Worm (Caenorhabditis elegans) whole organism, L2 larva: ENCODE measurements around the gene atic-1.
A peak's percentile ranks its signal among the peaks of the same experiment; 100 is the strongest.

Experiments
- C34F6.9 ChIP-seq: fragments of 150-350 bp; optimal IDR thresholded peaks from 2 replicates; lab custom pipeline; 2014; ENCODE audit warnings: missing biosample characterization, missing genetic modification characterization
- F13H6.1 ChIP-seq: sonication (generic microtip); optimal IDR thresholded peaks from 2 replicates; lab custom pipeline; 2016; ENCODE audit warnings: missing genetic modification characterization, missing compliant biosample characterization
- R02D3.7 ChIP-seq: fragments of 150-350 bp; optimal IDR thresholded peaks from 2 replicates; lab custom pipeline; 2014; ENCODE audit warnings: missing biosample characterization, missing genetic modification characterization
- Y55F3AM.14 ChIP-seq: fragments of 200-800 bp; sonication (Bioruptor generic); optimal IDR thresholded peaks from 2 replicates; lab custom pipeline; 2018; ENCODE audit warnings: mild to moderate bottlenecking, missing genetic modification characterization, missing compliant biosample characterization
- alr-1 ChIP-seq: fragments of 150-350 bp; optimal IDR thresholded peaks from 2 replicates; lab custom pipeline; 2014; ENCODE audit warnings: missing biosample characterization, missing genetic modification characterization
- aly-2 ChIP-seq: fragments of 150-350 bp; optimal IDR thresholded peaks from 2 replicates; lab custom pipeline; 2014; ENCODE audit warnings: missing biosample characterization, missing genetic modification characterization
- ama-1 ChIP-seq: fragments of 150-350 bp; optimal IDR thresholded peaks from 2 replicates; lab custom pipeline; 2018; ENCODE audit warnings: inconsistent platforms
- ceh-16 ChIP-seq: fragments of 150-350 bp; optimal IDR thresholded peaks from 2 replicates; lab custom pipeline; 2014; ENCODE audit warnings: missing biosample characterization, missing genetic modification characterization
- ceh-82 ChIP-seq: fragments of 150-350 bp; optimal IDR thresholded peaks from 2 replicates; lab custom pipeline; 2014; ENCODE audit warnings: missing biosample characterization, missing genetic modification characterization
- crh-2 ChIP-seq: sonication (generic microtip); optimal IDR thresholded peaks from 2 replicates; lab custom pipeline; 2017; ENCODE audit warnings: missing biosample characterization, missing genetic modification characterization
- egl-27 ChIP-seq: sonication (generic microtip); optimal IDR thresholded peaks from 3 replicates; lab custom pipeline; 2017; ENCODE audit warnings: missing biosample characterization, missing genetic modification reagents, missing genetic modification characterization
- elt-1 ChIP-seq: fragments of 150-350 bp; optimal IDR thresholded peaks from 2 replicates; lab custom pipeline; 2014; ENCODE audit warnings: missing biosample characterization, missing genetic modification characterization
- elt-3 ChIP-seq: sonication (generic microtip); optimal IDR thresholded peaks from 2 replicates; lab custom pipeline; 2017; ENCODE audit warnings: missing biosample characterization, missing genetic modification characterization
- fos-1 ChIP-seq: fragments of 150-350 bp; optimal IDR thresholded peaks from 2 replicates; lab custom pipeline; 2014; ENCODE audit warnings: missing biosample characterization, missing genetic modification characterization
- lin-11 ChIP-seq: fragments of 150-350 bp; sonication (generic microtip); optimal IDR thresholded peaks from 2 replicates; lab custom pipeline; 2014; ENCODE audit warnings: missing biosample characterization, missing genetic modification characterization, inconsistent platforms, mixed read lengths
- lin-13 ChIP-seq: fragments of 150-350 bp; optimal IDR thresholded peaks from 2 replicates; lab custom pipeline; 2014; ENCODE audit warnings: missing biosample characterization, missing genetic modification reagents, missing genetic modification characterization
- lsy-2 ChIP-seq, 2 experiments: fragments of 150-350 bp in 1 of 2; sonication (generic microtip) in 1 of 2; optimal IDR thresholded peaks; 2 replicates each; lab custom pipeline; 2014 to 2017; ENCODE audit warnings: missing biosample characterization in 2 of 2, missing genetic modification characterization in 2 of 2
- mab-5 ChIP-seq: fragments of 150-350 bp; optimal IDR thresholded peaks from 2 replicates; lab custom pipeline; 2014; ENCODE audit warnings: missing biosample characterization, missing genetic modification characterization
- mbf-1 ChIP-seq: sonication (generic microtip); optimal IDR thresholded peaks from 2 replicates; lab custom pipeline; 2017; ENCODE audit warnings: missing biosample characterization, missing genetic modification characterization
- mdl-1 ChIP-seq, 2 experiments: fragments of 150-350 bp in 1 of 2; sonication (generic microtip) in 1 of 2; optimal IDR thresholded peaks; 2 replicates each; lab custom pipeline; 2017; ENCODE audit warnings: missing biosample characterization in 2 of 2, missing genetic modification characterization in 2 of 2
- nhr-10 ChIP-seq: sonication (generic microtip); optimal IDR thresholded peaks from 2 replicates; lab custom pipeline; 2017; ENCODE audit warnings: missing biosample characterization, missing genetic modification characterization
- nhr-11 ChIP-seq: fragments of 150-350 bp; optimal IDR thresholded peaks from 2 replicates; lab custom pipeline; 2014; ENCODE audit warnings: missing biosample characterization, missing genetic modification characterization
- nhr-129 ChIP-seq: fragments of 150-350 bp; optimal IDR thresholded peaks from 2 replicates; lab custom pipeline; 2014; ENCODE audit warnings: missing biosample characterization, missing genetic modification characterization
- nhr-21 ChIP-seq: fragments of 150-350 bp; optimal IDR thresholded peaks from 2 replicates; lab custom pipeline; 2014; ENCODE audit warnings: missing biosample characterization, missing genetic modification characterization
- nhr-23 ChIP-seq: fragments of 150-350 bp; optimal IDR thresholded peaks from 2 replicates; lab custom pipeline; 2014; ENCODE audit warnings: missing biosample characterization, missing genetic modification reagents, missing genetic modification characterization
- nhr-25 ChIP-seq: fragments of 150-350 bp; sonication (generic microtip); optimal IDR thresholded peaks from 3 replicates; lab custom pipeline; 2014; ENCODE audit warnings: missing biosample characterization, missing genetic modification characterization
- nhr-6 ChIP-seq: fragments of 150-350 bp; optimal IDR thresholded peaks from 2 replicates; lab custom pipeline; 2014; ENCODE audit warnings: missing biosample characterization, missing genetic modification characterization
- nhr-77 ChIP-seq: fragments of 150-350 bp; optimal IDR thresholded peaks from 2 replicates; lab custom pipeline; 2014; ENCODE audit warnings: missing biosample characterization, missing genetic modification characterization
- peb-1 ChIP-seq: fragments of 150-350 bp; optimal IDR thresholded peaks from 2 replicates; lab custom pipeline; 2014; ENCODE audit warnings: missing biosample characterization, missing genetic modification characterization
- sem-4 ChIP-seq: fragments of 150-350 bp; optimal IDR thresholded peaks from 2 replicates; lab custom pipeline; 2014; ENCODE audit warnings: missing biosample characterization, missing genetic modification reagents, missing genetic modification characterization
- sma-3 ChIP-seq: sonication (generic microtip); optimal IDR thresholded peaks from 2 replicates; lab custom pipeline; 2016; ENCODE audit warnings: missing genetic modification reagents, missing genetic modification characterization, missing compliant biosample characterization
- sma-9 ChIP-seq, 2 experiments: fragments of 150-350 bp in 1 of 2; sonication (generic microtip) in 1 of 2; optimal IDR thresholded peaks; 2 replicates each; lab custom pipeline; 2014 to 2016; ENCODE audit warnings: missing genetic modification characterization in 2 of 2, mild to moderate bottlenecking in 1 of 2, missing biosample characterization in 1 of 2, missing compliant biosample characterization in 1 of 2, missing genetic modification reagents in 1 of 2, moderate library complexity in 1 of 2
- unc-55 ChIP-seq: fragments of 150-350 bp; sonication (generic microtip); optimal IDR thresholded peaks from 3 replicates; lab custom pipeline; 2014; ENCODE audit warnings: missing biosample characterization, missing genetic modification reagents, missing genetic modification characterization
- unc-62 ChIP-seq: fragments of 150-350 bp; optimal IDR thresholded peaks from 2 replicates; lab custom pipeline; 2014; ENCODE audit warnings: missing biosample characterization, missing genetic modification reagents, missing genetic modification characterization
- ztf-4 ChIP-seq: fragments of 150-350 bp; optimal IDR thresholded peaks from 2 replicates; lab custom pipeline; 2014; ENCODE audit warnings: missing biosample characterization, missing genetic modification characterization

Gene atic-1

ce11 chrIV:7903359-7903758, 21.5 kb downstream of the atic-1 start, which contains the start of gene C49H3.6:
Gene C49H3.6 (plus strand): TSS chrIV:7903738.
- TF ChIP-seq nhr-23 (tag; lab: Kevin White, UChicago), result no peak
- no peak for TF ChIP-seq nhr-11
- no peak for TF ChIP-seq ama-1 (lab: Kevin White, UChicago)
- TF ChIP-seq unc-55 (GFP tag; lab: Kevin White, UChicago), result peak; percentile 52
- peak; percentile 74 for TF ChIP-seq nhr-129
- no peak for TF ChIP-seq nhr-21 (tag; lab: Kevin White, UChicago)
- TF ChIP-seq aly-2 (tag; lab: Kevin White, UChicago), result no peak
- TF ChIP-seq unc-62 (GFP tag; lab: Kevin White, UChicago), result no peak
- TF ChIP-seq sem-4 (tag; lab: Kevin White, UChicago), result peak; percentile 64
- no peak for TF ChIP-seq nhr-6 (tag; lab: Kevin White, UChicago)
- peak; percentile 6 to 69 for TF ChIP-seq lsy-2 (tag; optimal IDR thresholded peaks at IDR 0.05; lab: Kevin White, UChicago)
- TF ChIP-seq elt-1, result no peak
- no peak for TF ChIP-seq peb-1 (tag; lab: Kevin White, UChicago)
- TF ChIP-seq lin-11 (tag; lab: Kevin White, UChicago), result peak; percentile 1
- no peak for TF ChIP-seq Y55F3AM.14 (GFP tag; lab: Kevin White, UChicago)
- peak; percentile 29 for TF ChIP-seq sma-9 (GFP tag; optimal IDR thresholded peaks at IDR 0.05; lab: Kevin White, UChicago)
- TF ChIP-seq sma-9 (tag; optimal IDR thresholded peaks at IDR 0.05; lab: Kevin White, UChicago), result no peak
- no peak for TF ChIP-seq mbf-1 (tag; lab: Kevin White, UChicago)
- TF ChIP-seq F13H6.1 (tag; lab: Kevin White, UChicago), result peak; percentile 30
- no peak for TF ChIP-seq R02D3.7 (tag; lab: Kevin White, UChicago)
- TF ChIP-seq C34F6.9 (tag; lab: Kevin White, UChicago), result peak; percentile 77

- TF ChIP-seq aly-2 (tag; lab: Kevin White, UChicago), result no peak
- no peak for TF ChIP-seq mdl-1 (tag; optimal IDR thresholded peaks at IDR 0.05; lab: Kevin White, UChicago)
- TF ChIP-seq fos-1 (tag; lab: Kevin White, UChicago), result no peak
- TF ChIP-seq peb-1 (tag; lab: Kevin White, UChicago), result no peak
- no peak for TF ChIP-seq F13H6.1 (tag; lab: Kevin White, UChicago)
Measured at ce11 chrIV:7906643-7907042, 24.8 kb downstream of the atic-1 start.

ce11 chrIV:7909455-7910141, 27.8 kb downstream of the atic-1 start:
- TF ChIP-seq egl-27 (tag; lab: Kevin White, UChicago) (no peak), C34F6.9 (tag; lab: Kevin White, UChicago) (peak; percentile 42), unc-55 (GFP tag; lab: Kevin White, UChicago) (peak; percentile 31), nhr-21 (tag; lab: Kevin White, UChicago) (no peak), elt-3 (tag; lab: Kevin White, UChicago) (no peak), ama-1 (lab: Kevin White, UChicago) (peak; percentile 34), fos-1 (tag; lab: Kevin White, UChicago) (no peak), lsy-2 (tag; optimal IDR thresholded peaks at IDR 0.05; lab: Kevin White, UChicago) (peak in 1 of 2 experiments; percentile 57), mab-5 (tag; lab: Kevin White, UChicago) (no peak), R02D3.7 (tag; lab: Kevin White, UChicago) (no peak)

- TF ChIP-seq fos-1 (tag; lab: Kevin White, UChicago) (no peak), ama-1 (lab: Kevin White, UChicago) (peak; percentile 29), lsy-2 (tag; optimal IDR thresholded peaks at IDR 0.05; lab: Kevin White, UChicago) (peak in 1 of 2 experiments; percentile 38), nhr-25 (tag; lab: Kevin White, UChicago) (peak; percentile 3), nhr-129 (peak; percentile 30), ztf-4 (peak; percentile 16), unc-55 (GFP tag; lab: Kevin White, UChicago) (peak; percentile 41), sma-3 (GFP tag; lab: Kevin White, UChicago) (no peak), mdl-1 (tag; optimal IDR thresholded peaks at IDR 0.05; lab: Kevin White, UChicago) (no peak), ceh-16 (tag; lab: Kevin White, UChicago) (no peak), sma-9 (GFP tag; optimal IDR thresholded peaks at IDR 0.05; lab: Kevin White, UChicago) (peak; percentile 26), sma-9 (tag; optimal IDR thresholded peaks at IDR 0.05; lab: Kevin White, UChicago) (no peak), F13H6.1 (tag; lab: Kevin White, UChicago) (peak; percentile 13), nhr-10 (tag; lab: Kevin White, UChicago) (no peak), crh-2 (tag; lab: Kevin White, UChicago) (peak; percentile 50), ceh-82 (tag; lab: Kevin White, UChicago) (no peak), lin-13 (GFP tag; lab: Kevin White, UChicago) (peak; percentile 22), alr-1 (no peak), elt-1 (no peak), nhr-77 (tag; lab: Kevin White, UChicago) (no peak), C34F6.9 (tag; lab: Kevin White, UChicago) (peak; percentile 72)
Measured at ce11 chrIV:7910197-7910735, 28.4 kb downstream of the atic-1 start, which contains the start of the genes npp-27 and ntl-4. Gene npp-27 (minus strand): TSS chrIV:7910247. Gene ntl-4 (plus strand): TSS chrIV:7910575.
